Fruit fly (Drosophila melanogaster) whole organism, pupa: Measurements from ENCODE around the gene Vps8.

ENCODE experiments used
- CG10348 ChIP-seq: fragments of 200-800 bp; sonication (Bioruptor generic); IDR thresholded peaks from 2 replicates; pipeline ENCODE4 v1.3.6; 2022; ENCODE audit warnings: missing biosample characterization, missing genetic modification characterization
- CG15710 ChIP-seq: fragments of 200-800 bp; sonication (Bioruptor generic); optimal IDR thresholded peaks from 2 replicates; lab custom pipeline; 2018; ENCODE audit warnings: missing biosample characterization, mild to moderate bottlenecking, missing genetic modification characterization, moderate library complexity
- EcR ChIP-seq: fragments of 200-800 bp; sonication (Bioruptor generic); optimal IDR thresholded peaks from 3 replicates; lab custom pipeline; 2019; ENCODE audit warnings: missing biosample characterization, missing genetic modification characterization, mild to moderate bottlenecking, moderate library complexity, missing genetic modification reagents
- gl ChIP-seq: fragments of 200-800 bp; sonication (Bioruptor generic); optimal IDR thresholded peaks from 2 replicates; lab custom pipeline; 2018; ENCODE audit warnings: missing biosample characterization, mild to moderate bottlenecking, missing genetic modification characterization

DNA sequence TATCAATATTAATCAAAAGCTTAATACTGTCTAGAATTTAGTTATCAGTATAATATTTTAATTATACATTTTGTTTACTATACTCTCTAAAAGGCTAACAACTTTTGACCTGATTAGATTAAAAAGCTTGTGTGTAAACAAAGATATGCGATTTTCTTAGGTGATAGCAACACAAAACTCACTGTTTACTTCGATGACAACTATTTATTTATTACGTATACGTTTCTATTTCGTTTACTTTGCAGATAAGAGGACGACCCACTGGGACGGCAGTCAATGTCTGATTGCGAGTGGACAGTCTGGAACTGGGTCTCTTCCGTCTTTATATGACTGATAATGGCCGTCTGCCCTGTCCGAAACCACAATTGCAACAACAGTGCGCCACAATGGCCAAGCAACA, 27.7 kb upstream of the Vps8 start:
- TF ChIP-seq CG15710 (no peak), EcR (no peak), CG10348 (GFP tag; lab: Robert Waterston, UW) (no peak), gl (tag; lab: Kevin White, UChicago) (no peak)
